Worm (Caenorhabditis elegans) whole organism, L4 larva: ENCODE measurements around the gene sup-37.

Experiments used
- D1046.2 ChIP-seq: fragments of 200-800 bp; sonication (Bioruptor generic); IDR thresholded peaks from 2 replicates; pipeline ENCODE4 v1.3.6; 2022; ENCODE audit warnings: missing genetic modification characterization, missing compliant biosample characterization
- ceh-82 ChIP-seq: sonication (generic microtip); optimal IDR thresholded peaks from 2 replicates; lab custom pipeline; 2017; ENCODE audit warnings: missing biosample characterization, missing genetic modification characterization
- dmd-9 ChIP-seq: fragments of 200-800 bp; sonication (Bioruptor generic); IDR thresholded peaks from 2 replicates; pipeline ENCODE4 v1.3.6; 2022; ENCODE audit warnings: missing genetic modification reagents, missing genetic modification characterization, missing compliant biosample characterization
- fkh-10 ChIP-seq: fragments of 150-350 bp; optimal IDR thresholded peaks from 2 replicates; lab custom pipeline; 2014; ENCODE audit warnings: missing biosample characterization, missing genetic modification reagents, missing genetic modification characterization
- hlh-30 ChIP-seq: sonication (generic microtip); optimal IDR thresholded peaks from 2 replicates; lab custom pipeline; 2017; ENCODE audit warnings: antibody characterized with exemption, mild to moderate bottlenecking, missing genetic modification characterization, missing compliant biosample characterization; ENCODE audit not compliant: insufficient read depth
- lin-13 ChIP-seq: fragments of 150-350 bp; optimal IDR thresholded peaks from 2 replicates; lab custom pipeline; 2014; ENCODE audit warnings: missing biosample characterization, missing genetic modification reagents, missing genetic modification characterization
- lin-39 ChIP-seq: fragments of 150-350 bp; optimal IDR thresholded peaks from 2 replicates; lab custom pipeline; 2014; ENCODE audit warnings: missing biosample characterization, missing genetic modification reagents, missing genetic modification characterization
- lsy-2 ChIP-seq, 2 experiments: fragments of 150-350 bp in 1 of 2; sonication (generic microtip) in 1 of 2; optimal IDR thresholded peaks; 2 replicates each; lab custom pipeline; 2014 to 2017; ENCODE audit warnings: missing biosample characterization in 2 of 2, missing genetic modification characterization in 2 of 2
- nhr-11 ChIP-seq: fragments of 150-350 bp; optimal IDR thresholded peaks from 2 replicates; lab custom pipeline; 2014; ENCODE audit warnings: missing biosample characterization, missing genetic modification characterization
- pha-4 ChIP-seq, 2 experiments: fragments of 150-350 bp in 1 of 2; fragments of 200-800 bp in 1 of 2; sonication (Bioruptor generic) in 1 of 2; IDR thresholded peaks in 1 of 2; optimal IDR thresholded peaks in 1 of 2; 2 replicates each; pipeline versions ENCODE4 v1.3.6 to Lab custom; 2014 to 2022; ENCODE audit warnings: missing genetic modification characterization in 2 of 2, missing genetic modification reagents in 2 of 2, missing biosample characterization in 1 of 2, missing compliant biosample characterization in 1 of 2
- tag-97 ChIP-seq: fragments of 200-800 bp; sonication (Bioruptor generic); IDR thresholded peaks from 2 replicates; pipeline ENCODE4 v1.3.6; 2022; ENCODE audit warnings: missing genetic modification characterization, missing compliant biosample characterization
- unc-62 ChIP-seq, 3 experiments: fragments of 150-350 bp in 1 of 3; sonication (generic microtip); optimal IDR thresholded peaks in 2 of 3; peaks in 1 of 3; 1 replicate in 1 of 3; 2 replicates in 2 of 3; lab custom pipeline; 2014 to 2017; ENCODE audit warnings: missing biosample characterization in 3 of 3, missing genetic modification characterization in 3 of 3, missing genetic modification reagents in 3 of 3, missing genotype in 1 of 3
- ztf-7 ChIP-seq: fragments of 150-350 bp; optimal IDR thresholded peaks from 2 replicates; lab custom pipeline; 2014; ENCODE audit warnings: missing biosample characterization, missing genetic modification characterization

DNA sequence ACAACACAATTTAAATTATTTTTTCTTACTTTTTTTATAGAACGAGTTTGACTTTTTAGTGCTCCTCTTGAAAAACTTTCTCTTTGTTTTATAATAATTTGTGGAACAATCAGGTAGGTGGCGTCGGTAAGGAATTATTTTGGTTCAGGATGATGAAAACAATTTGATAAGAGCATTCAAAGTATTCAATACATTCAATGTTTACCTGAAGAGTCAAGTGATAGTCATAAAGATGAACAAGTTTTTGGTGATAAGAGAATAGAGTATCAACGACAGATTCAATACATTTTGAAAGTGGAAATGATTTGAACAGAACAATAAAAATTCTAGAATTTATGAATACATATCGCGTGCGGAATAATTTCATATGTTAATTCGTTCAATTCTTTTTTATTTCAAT, 18.9 kb upstream of the sup-37 start:
- TF ChIP-seq unc-62 (GFP tag; optimal IDR thresholded peaks at IDR 0.05 in 1 of 2; lab: Kevin White, UChicago): no peak
- TF ChIP-seq unc-62 (tag; optimal IDR thresholded peaks at IDR 0.05; lab: Kevin White, UChicago): no peak
- no peak for TF ChIP-seq lsy-2 (tag; optimal IDR thresholded peaks at IDR 0.05; lab: Kevin White, UChicago)
- TF ChIP-seq D1046.2: no peak
- TF ChIP-seq dmd-9: no peak
- no peak for TF ChIP-seq ceh-82 (tag; lab: Kevin White, UChicago)
- TF ChIP-seq lin-39 (tag; lab: Kevin White, UChicago): no peak
- TF ChIP-seq tag-97 (GFP tag; lab: Robert Waterston, UW): no peak
- no peak for TF ChIP-seq ztf-7 (tag; lab: Kevin White, UChicago)
- no peak for TF ChIP-seq fkh-10 (GFP tag; lab: Kevin White, UChicago)
- TF ChIP-seq pha-4 (GFP tag; IDR thresholded peaks at IDR 0.05; lab: Robert Waterston, UW): no peak
- no peak for TF ChIP-seq pha-4 (tag; optimal IDR thresholded peaks at IDR 0.05; lab: Kevin White, UChicago)
- no peak for TF ChIP-seq lin-13 (GFP tag; lab: Kevin White, UChicago)
- no peak for TF ChIP-seq nhr-11
- no peak for TF ChIP-seq hlh-30 (tag; lab: Kevin White, UChicago)
